Worm (Caenorhabditis elegans): Measurements from ENCODE around the gene amt-3.

The amt-3 gene

DNA sequence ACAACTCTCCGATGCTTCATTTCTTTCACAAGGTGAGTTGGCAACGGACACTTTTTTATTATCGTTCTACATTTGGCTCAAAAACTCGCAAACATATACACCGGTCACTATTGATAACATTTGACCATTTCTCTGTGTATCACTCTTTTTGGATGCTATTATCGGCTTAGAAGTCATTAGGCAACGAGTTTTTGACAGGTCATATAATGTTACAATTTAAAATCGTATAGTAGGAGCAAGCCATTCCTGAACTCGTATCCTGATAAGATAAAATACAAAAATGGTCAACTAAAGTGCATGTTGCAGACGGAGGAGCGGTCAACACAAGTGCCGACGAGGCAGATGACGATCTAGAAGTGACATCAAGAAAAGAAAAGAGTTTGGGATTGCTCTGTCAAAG, 44.0 kb upstream of the amt-3 start:
- TF ChIP-seq nhr-80 (tag; optimal IDR thresholded peaks at IDR 0.05), result peak; percentile 0
- no peak for TF ChIP-seq F57A8.1 (GFP tag; optimal IDR thresholded peaks at IDR 0.05)

DNA sequence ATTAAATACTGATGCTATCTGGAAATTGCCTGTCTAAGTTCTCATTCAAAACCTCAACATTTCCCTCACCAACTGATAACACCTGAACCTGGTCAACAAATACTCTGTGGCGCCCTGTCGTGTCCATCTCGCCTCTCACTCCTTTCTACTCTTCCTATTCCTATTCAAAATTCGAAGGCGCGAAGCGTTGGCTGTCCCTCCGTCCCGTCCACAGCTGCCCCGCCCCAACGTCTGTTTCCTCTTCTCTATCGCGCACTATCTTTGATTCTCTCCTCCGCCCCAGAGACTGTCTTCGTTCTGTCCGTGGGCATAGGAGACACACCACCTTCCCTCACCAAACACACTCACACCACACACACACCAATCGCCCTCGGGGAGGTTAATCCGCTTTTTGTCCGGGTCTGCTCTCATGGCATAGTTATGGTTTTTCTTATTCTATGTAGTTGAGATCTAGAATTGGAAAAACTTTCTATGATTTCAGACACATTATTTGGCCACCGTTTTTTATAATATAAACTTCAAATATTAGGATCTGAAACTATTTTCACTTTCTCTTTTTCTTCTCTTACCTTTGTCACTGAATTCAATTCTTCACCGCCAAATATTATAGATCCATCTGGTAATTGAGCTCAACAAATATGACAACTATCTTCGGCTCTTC, 43.2 kb upstream of the amt-3 start, which contains the start of gene efl-3:
Gene efl-3, plus strand, starts transcription at position 611 of the 661 bp plus-strand sequence.
- no peak for TF ChIP-seq tbx-9 (tag; optimal IDR thresholded peaks at IDR 0.05; ENCODE audit: borderline replicate concordance)
- TF ChIP-seq nhr-80 (tag; optimal IDR thresholded peaks at IDR 0.05), result peak; percentile 74

DNA sequence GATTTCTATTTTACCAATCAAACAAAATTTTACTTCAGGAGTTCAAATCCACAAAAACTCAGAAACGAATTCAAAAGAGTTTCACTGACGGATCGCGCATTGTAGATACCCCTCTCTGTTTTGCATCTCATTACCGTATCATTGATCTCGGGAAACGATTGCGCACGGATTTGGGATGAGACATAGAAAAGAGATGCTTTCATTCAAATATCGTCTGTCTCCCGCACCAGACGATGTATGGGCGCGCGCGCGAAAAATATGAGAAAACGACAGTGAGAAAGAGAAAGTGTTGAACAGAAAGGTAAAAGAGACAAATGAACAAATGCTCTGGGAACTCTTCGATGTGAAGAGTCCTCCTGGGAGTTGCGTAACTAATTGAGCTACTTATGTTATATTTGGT, 42.0 kb upstream of the amt-3 start:
- TF ChIP-seq ztf-6 (GFP tag; IDR thresholded peaks at IDR 0.05) (no peak), mxl-1 (tag; optimal IDR thresholded peaks at IDR 0.05) (no peak), zim-3 (tag; optimal IDR thresholded peaks at IDR 0.05) (no peak), madf-3 (GFP tag; IDR thresholded peaks at IDR 0.05) (no peak), K12H6.12 (tag; optimal IDR thresholded peaks at IDR 0.05) (no peak), tlf-1 (GFP tag; optimal IDR thresholded peaks at IDR 0.05) (no peak), nhr-120 (GFP tag; IDR thresholded peaks at IDR 0.05) (no peak), lag-1 (GFP tag; IDR thresholded peaks at IDR 0.05) (no peak)

DNA sequence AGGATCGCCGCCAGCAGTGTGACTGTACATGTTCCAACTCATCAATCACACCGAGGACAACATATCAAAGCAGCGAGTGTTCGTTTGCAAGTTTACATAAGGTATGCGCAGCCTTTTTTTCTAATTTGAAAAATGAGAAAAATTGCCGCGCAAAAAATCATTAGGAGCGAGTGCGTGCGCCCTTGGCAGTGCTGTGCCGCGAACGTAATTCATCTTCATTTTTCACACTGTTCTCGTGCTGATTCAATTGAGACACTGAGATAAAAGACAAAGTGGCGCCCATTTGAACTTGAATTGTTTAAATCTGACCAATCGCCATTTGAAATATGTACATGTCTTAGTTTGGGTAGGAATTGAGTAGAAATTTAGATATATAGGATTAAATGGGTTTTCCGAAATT, 40.6 kb upstream of the amt-3 start:
- no peak for TF ChIP-seq let-607 (tag; optimal IDR thresholded peaks at IDR 0.05)
- no peak for TF ChIP-seq bed-1 (GFP tag; IDR thresholded peaks at IDR 0.05)
- TF ChIP-seq ztf-25 (GFP tag; IDR thresholded peaks at IDR 0.05), result no peak

DNA sequence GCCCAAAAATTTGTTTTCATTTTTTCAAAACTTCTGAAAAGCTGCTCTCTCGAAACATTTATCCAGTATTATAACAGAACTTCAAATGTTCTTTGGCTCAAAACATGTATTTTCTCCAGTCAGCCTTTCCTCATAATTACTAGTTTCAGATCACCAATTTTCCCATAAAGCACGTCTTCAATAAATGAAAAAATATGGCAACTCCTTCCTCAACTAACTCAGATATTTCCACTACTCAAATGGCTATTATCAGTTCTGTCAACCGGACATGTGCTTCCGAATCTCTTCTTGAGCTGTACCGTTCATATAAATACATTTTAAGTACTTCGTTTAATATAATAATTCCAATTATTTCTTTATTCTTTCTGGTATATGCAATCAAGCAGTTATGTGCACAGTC, 38.5 kb upstream of the amt-3 start, which contains the start of gene sra-13:
Gene sra-13, plus strand, starts transcription at position 195 of the 400 bp plus-strand sequence.
- TF ChIP-seq F55B11.4 (tag; optimal IDR thresholded peaks at IDR 0.05; ENCODE audit: borderline replicate concordance, insufficient read depth), result no peak
- TF ChIP-seq sea-2 (GFP tag; IDR thresholded peaks at IDR 0.05), result no peak
- no peak for TF ChIP-seq nfya-1 (tag; optimal IDR thresholded peaks at IDR 0.05; ENCODE audit: borderline replicate concordance, insufficient read depth)
- TF ChIP-seq dox-1 (GFP tag; IDR thresholded peaks at IDR 0.05), result no peak
- TF ChIP-seq ama-1 (optimal IDR thresholded peaks at IDR 0.05), result no peak
- TF ChIP-seq ama-1 (GFP tag; optimal IDR thresholded peaks at IDR 0.05), result no peak
- no peak for TF ChIP-seq lir-1 (GFP tag; conservative IDR thresholded peaks at IDR 0.05)
- TF ChIP-seq F22D6.2 (tag; optimal IDR thresholded peaks at IDR 0.05), result no peak
- no peak for TF ChIP-seq hmg-20 (GFP tag; IDR thresholded peaks at IDR 0.05)
- no peak for TF ChIP-seq Y67H2A.10 (GFP tag; conservative IDR thresholded peaks at IDR 0.05)
- TF ChIP-seq nhr-120 (GFP tag; IDR thresholded peaks at IDR 0.05), result no peak
- no peak for TF ChIP-seq F23B12.7 (tag; optimal IDR thresholded peaks at IDR 0.05; ENCODE audit: insufficient read depth)
- no peak for TF ChIP-seq tbp1 (GFP tag; optimal IDR thresholded peaks at IDR 0.05)
- TF ChIP-seq C17E4.6 (GFP tag; IDR thresholded peaks at IDR 0.05), result no peak
- no peak for TF ChIP-seq lin-54 (GFP tag; optimal IDR thresholded peaks at IDR 0.05)
- TF ChIP-seq attf-5 (GFP tag; optimal IDR thresholded peaks at IDR 0.05), result no peak
- TF ChIP-seq cebp-1 (GFP tag; IDR thresholded peaks at IDR 0.05), result no peak
- TF ChIP-seq cebp-1 (tag; optimal IDR thresholded peaks at IDR 0.05), result no peak
- TF ChIP-seq madf-3 (GFP tag; IDR thresholded peaks at IDR 0.05), result no peak
- no peak for TF ChIP-seq Y95B8A.8 (GFP tag; IDR thresholded peaks at IDR 0.05)
